Fruit fly (Drosophila melanogaster) whole organism, embryonic: ENCODE results near the gene CG15894.
A peak's percentile ranks its signal among the peaks of the same experiment; 100 is the strongest.

Experiments
- Antp ChIP-seq: fragments of 200-800 bp; sonication (Bioruptor generic); optimal IDR thresholded peaks from 3 replicates; lab custom pipeline; 2016; ENCODE audit warnings: missing biosample characterization, missing genetic modification characterization
- B-H2 ChIP-seq: fragments of 200-800 bp; sonication (Bioruptor generic); optimal IDR thresholded peaks from 2 replicates; lab custom pipeline; 2018; ENCODE audit warnings: missing biosample characterization, mild to moderate bottlenecking, missing genetic modification characterization
- CG11456 ChIP-seq: fragments of 200-800 bp; sonication (Bioruptor generic); IDR thresholded peaks from 3 replicates; pipeline ENCODE4 v1.3.6; 2022; ENCODE audit warnings: missing biosample characterization, missing genetic modification characterization
- CG12942 ChIP-seq: fragments of 200-800 bp; sonication (Bioruptor generic); optimal IDR thresholded peaks from 3 replicates; lab custom pipeline; 2016; ENCODE audit warnings: missing biosample characterization, missing genetic modification characterization
- CG13424 ChIP-seq: fragments of 200-800 bp; sonication (Bioruptor generic); optimal IDR thresholded peaks from 2 replicates; lab custom pipeline; 2019; ENCODE audit warnings: missing biosample characterization, mild to moderate bottlenecking, missing genetic modification characterization, moderate library complexity
- CG14860 ChIP-seq: fragments of 200-800 bp; sonication (Bioruptor generic); IDR thresholded peaks from 3 replicates; pipeline ENCODE4 v1.3.6; 2022; ENCODE audit warnings: missing biosample characterization, missing genetic modification characterization; ENCODE audit not compliant: partially characterized antibody
- CG15601 ChIP-seq: fragments of 200-800 bp; sonication (Bioruptor generic); optimal IDR thresholded peaks from 3 replicates; lab custom pipeline; 2019; ENCODE audit warnings: missing biosample characterization, mild to moderate bottlenecking, missing genetic modification characterization, moderate library complexity
- CG17385 ChIP-seq: fragments of 200-800 bp; sonication (Bioruptor generic); optimal IDR thresholded peaks from 3 replicates; lab custom pipeline; 2018; ENCODE audit warnings: missing biosample characterization, mild to moderate bottlenecking, missing genetic modification characterization
- CG18262 ChIP-seq: fragments of 200-800 bp; optimal IDR thresholded peaks from 3 replicates; lab custom pipeline; 2019; ENCODE audit warnings: missing biosample characterization, mild to moderate bottlenecking, missing genetic modification characterization, moderate library complexity
- CG2889 ChIP-seq: fragments of 200-800 bp; sonication (Bioruptor generic); IDR thresholded peaks from 3 replicates; pipeline ENCODE4 v1.3.6; 2022; ENCODE audit warnings: missing biosample characterization, missing genetic modification characterization
- CG31224 ChIP-seq: fragments of 200-800 bp; sonication (Bioruptor generic); IDR thresholded peaks from 2 replicates; pipeline ENCODE4 v1.3.6; 2022; ENCODE audit warnings: missing biosample characterization, missing genetic modification characterization
- CG32532 ChIP-seq: fragments of 200-800 bp; sonication (Bioruptor generic); IDR thresholded peaks from 2 replicates; pipeline ENCODE4 v1.3.6; 2022; ENCODE audit warnings: missing biosample characterization, missing genetic modification characterization
- CG3281 ChIP-seq: fragments of 200-800 bp; sonication (Bioruptor generic); optimal IDR thresholded peaks from 3 replicates; lab custom pipeline; 2017; ENCODE audit warnings: missing biosample characterization, mild to moderate bottlenecking, missing genetic modification characterization
- CG34376 ChIP-seq: fragments of 200-800 bp; sonication (Bioruptor generic); optimal IDR thresholded peaks from 2 replicates; lab custom pipeline; 2018; ENCODE audit warnings: missing biosample characterization, mild to moderate bottlenecking, missing genetic modification characterization
- CG5245 ChIP-seq: fragments of 200-800 bp; sonication (Bioruptor generic); optimal IDR thresholded peaks from 3 replicates; lab custom pipeline; 2016; ENCODE audit warnings: missing biosample characterization, missing genetic modification characterization
- CG6175 ChIP-seq: fragments of 200-800 bp; sonication (Bioruptor generic); IDR thresholded peaks from 3 replicates; pipeline ENCODE4 v1.3.6; 2022; ENCODE audit warnings: missing biosample characterization, missing genetic modification characterization
- CG6254 ChIP-seq: fragments of 200-800 bp; sonication (Bioruptor generic); optimal IDR thresholded peaks from 3 replicates; lab custom pipeline; 2017; ENCODE audit warnings: mild to moderate bottlenecking, missing biosample characterization, missing genetic modification reagents, missing genetic modification characterization
- CG7556 ChIP-seq: fragments of 200-800 bp; sonication (Bioruptor generic); optimal IDR thresholded peaks from 2 replicates; lab custom pipeline; 2017; ENCODE audit warnings: missing biosample characterization, mild to moderate bottlenecking, missing genetic modification characterization
- CG7786 ChIP-seq: fragments of 200-800 bp; sonication (Bioruptor generic); optimal IDR thresholded peaks from 2 replicates; lab custom pipeline; 2016; ENCODE audit warnings: missing biosample characterization, missing genetic modification characterization
- CG8388 ChIP-seq: fragments of 200-800 bp; sonication (Bioruptor generic); optimal IDR thresholded peaks from 2 replicates; lab custom pipeline; 2019; ENCODE audit warnings: missing biosample characterization, mild to moderate bottlenecking, missing genetic modification characterization, moderate library complexity
- D19A ChIP-seq: fragments of 200-800 bp; optimal IDR thresholded peaks from 3 replicates; lab custom pipeline; 2019; ENCODE audit warnings: missing biosample characterization, mild to moderate bottlenecking, missing genetic modification characterization, moderate library complexity
- D19B ChIP-seq: fragments of 200-800 bp; sonication (Bioruptor generic); optimal IDR thresholded peaks from 2 replicates; lab custom pipeline; 2017; ENCODE audit warnings: missing biosample characterization, mild to moderate bottlenecking, missing genetic modification characterization
- Hand ChIP-seq: fragments of 200-800 bp; sonication (Bioruptor generic); optimal IDR thresholded peaks from 2 replicates; lab custom pipeline; 2017; ENCODE audit warnings: mild to moderate bottlenecking, missing biosample characterization, missing genetic modification reagents, missing genetic modification characterization
- Med ChIP-seq: fragments of 200-800 bp; sonication (Bioruptor generic); peaks from one replicate; lab custom pipeline; 2016; ENCODE audit warnings: missing biosample characterization, missing genetic modification characterization, mild to moderate bottlenecking, inconsistent platforms, moderate library complexity
- Oli ChIP-seq: fragments of 200-800 bp; sonication (Bioruptor generic); optimal IDR thresholded peaks from 2 replicates; lab custom pipeline; 2018; ENCODE audit warnings: missing biosample characterization, mild to moderate bottlenecking, missing genetic modification characterization, moderate library complexity
- Sox102F ChIP-seq: fragments of 200-800 bp; sonication (Bioruptor generic); optimal IDR thresholded peaks from 2 replicates; lab custom pipeline; 2018; ENCODE audit warnings: missing biosample characterization, mild to moderate bottlenecking, missing genetic modification characterization, moderate library complexity
- Taf1 ChIP-seq: fragments of 200-800 bp; sonication (Bioruptor generic); IDR thresholded peaks from 2 replicates; pipeline ENCODE4 v1.3.6; 2022; ENCODE audit warnings: missing biosample characterization, missing genetic modification characterization
- Trl ChIP-seq, 3 experiments: fragments of >200 bp in 2 of 3; fragments of 200-800 bp in 1 of 3; sonication (Bioruptor generic) in 1 of 3; optimal IDR thresholded peaks; 2 replicates in 1 of 3; 3 replicates in 2 of 3; lab custom pipeline; 2016 to 2017; ENCODE audit warnings: missing biosample characterization in 1 of 3, missing genetic modification characterization in 1 of 3
- abd-A ChIP-seq: fragments of 200-800 bp; sonication (Bioruptor generic); optimal IDR thresholded peaks from 3 replicates; lab custom pipeline; 2019; ENCODE audit warnings: missing biosample characterization, mild to moderate bottlenecking, missing genetic modification characterization, moderate library complexity
- bigmax ChIP-seq: fragments of 200-800 bp; sonication (Bioruptor generic); optimal IDR thresholded peaks from 2 replicates; lab custom pipeline; 2018; ENCODE audit warnings: missing biosample characterization, mild to moderate bottlenecking, missing genetic modification characterization
- chinmo ChIP-seq: fragments of 200-800 bp; sonication (Bioruptor generic); IDR thresholded peaks from 4 replicates; pipeline ENCODE4 v1.3.6; 2022; ENCODE audit warnings: missing biosample characterization, missing genetic modification characterization; ENCODE audit not compliant: partially characterized antibody
- ci ChIP-seq: fragments of 200-800 bp; sonication (Bioruptor generic); IDR thresholded peaks from 3 replicates; pipeline ENCODE4 v1.3.6; 2022; ENCODE audit warnings: missing biosample characterization, missing genetic modification characterization
- crol ChIP-seq: fragments of 200-800 bp; sonication (Bioruptor generic); IDR thresholded peaks from 2 replicates; pipeline ENCODE4 v1.3.6; 2022; ENCODE audit warnings: missing biosample characterization, missing genetic modification characterization
- dysf ChIP-seq: fragments of 200-800 bp; sonication (Bioruptor generic); IDR thresholded peaks from 3 replicates; pipeline ENCODE4 v1.3.6; 2022; ENCODE audit warnings: missing biosample characterization, missing genetic modification characterization
- eve ChIP-seq, 2 experiments: fragments of >200 bp; optimal IDR thresholded peaks; 2 replicates each; lab custom pipeline; 2017; ENCODE audit warnings: missing biosample characterization in 2 of 2, missing genetic modification characterization in 2 of 2
- fru ChIP-seq: fragments of >200 bp; optimal IDR thresholded peaks from 2 replicates; lab custom pipeline; 2017
- hbn ChIP-seq: fragments of 200-800 bp; sonication (Bioruptor generic); IDR thresholded peaks from 2 replicates; pipeline ENCODE4 v1.3.6; 2022; ENCODE audit warnings: missing biosample characterization, missing genetic modification characterization; ENCODE audit not compliant: partially characterized antibody
- ken ChIP-seq: fragments of 200-800 bp; sonication (Bioruptor generic); IDR thresholded peaks from 3 replicates; pipeline ENCODE4 v1.3.6; 2022; ENCODE audit warnings: missing biosample characterization, missing genetic modification characterization
- kni ChIP-seq: fragments of 200-800 bp; sonication (Bioruptor generic); optimal IDR thresholded peaks from 3 replicates; lab custom pipeline; 2017; ENCODE audit warnings: mild to moderate bottlenecking, missing biosample characterization, missing genetic modification reagents, missing genetic modification characterization
- nerfin-1 ChIP-seq: fragments of 200-800 bp; sonication (Bioruptor generic); optimal IDR thresholded peaks from 3 replicates; lab custom pipeline; 2019; ENCODE audit warnings: missing biosample characterization, mild to moderate bottlenecking, missing genetic modification characterization, moderate library complexity
- pho ChIP-seq: fragments of 200-800 bp; sonication (Bioruptor generic); optimal IDR thresholded peaks from 2 replicates; lab custom pipeline; 2016; ENCODE audit warnings: missing biosample characterization, missing genetic modification characterization
- row ChIP-seq: fragments of 200-800 bp; sonication (Bioruptor generic); IDR thresholded peaks from 3 replicates; pipeline ENCODE4 v1.3.6; 2022; ENCODE audit warnings: missing biosample characterization, missing genetic modification characterization
- sens ChIP-seq: fragments of 200-800 bp; sonication (Bioruptor generic); peaks from one replicate; lab custom pipeline; 2016; ENCODE audit warnings: missing biosample characterization, missing genetic modification characterization
- sima ChIP-seq: fragments of 200-800 bp; sonication (Bioruptor generic); optimal IDR thresholded peaks from 2 replicates; lab custom pipeline; 2016; ENCODE audit warnings: missing biosample characterization, missing genetic modification characterization
- sisA ChIP-seq: fragments of 200-800 bp; sonication (Bioruptor generic); IDR thresholded peaks from 2 replicates; pipeline ENCODE4 v1.3.6; 2022; ENCODE audit warnings: missing biosample characterization, missing genetic modification characterization
- slbo ChIP-seq: fragments of 200-800 bp; sonication (Bioruptor generic); IDR thresholded peaks from 2 replicates; pipeline ENCODE4 v1.3.6; 2022; ENCODE audit warnings: missing biosample characterization, missing genetic modification characterization
- sob ChIP-seq: fragments of 200-800 bp; sonication (Bioruptor generic); IDR thresholded peaks from 2 replicates; pipeline ENCODE4 v1.3.6; 2022; ENCODE audit warnings: missing biosample characterization, missing genetic modification characterization
- tio ChIP-seq: fragments of 200-800 bp; sonication (Bioruptor generic); optimal IDR thresholded peaks from 2 replicates; lab custom pipeline; 2017; ENCODE audit warnings: missing biosample characterization, missing genetic modification characterization, inconsistent platforms
- z ChIP-seq: fragments of 200-800 bp; sonication (Bioruptor generic); IDR thresholded peaks from 3 replicates; pipeline ENCODE4 v1.3.6; 2022; ENCODE audit warnings: missing biosample characterization, missing genetic modification characterization

Gene CG15894

dm6 chrX:6338738-6339614 lies 30.0 kb downstream of the CG15894 start (continued):
- no peak for TF ChIP-seq CG14860 (GFP tag; lab: Robert Waterston, UW)
- no peak for TF ChIP-seq fru (lab: Kevin White, UChicago)
- no peak for TF ChIP-seq chinmo (GFP tag; lab: Robert Waterston, UW)
- no peak for TF ChIP-seq z (GFP tag; lab: Robert Waterston, UW)
- peak; percentile 15 for TF ChIP-seq CG6254
- peak; percentile 18 for TF ChIP-seq abd-A (tag; lab: Kevin White, UChicago)
- no peak for TF ChIP-seq Taf1 (GFP tag; lab: Robert Waterston, UW)
- peak; percentile 54 for TF ChIP-seq CG7556
- no peak for TF ChIP-seq D19A (tag; lab: Kevin White, UChicago)
- TF ChIP-seq slbo, result peak; percentile 55
- peak; percentile 35 for TF ChIP-seq Sox102F (GFP tag; lab: Kevin White, UChicago)
- TF ChIP-seq CG17385 (GFP tag; lab: Kevin White, UChicago), result no peak
- peak; percentile 21 for TF ChIP-seq CG13424 (tag; lab: Kevin White, UChicago)
- no peak for TF ChIP-seq CG15601
- TF ChIP-seq sima (GFP tag; lab: Kevin White, UChicago), result no peak
- TF ChIP-seq Med (GFP tag; lab: Kevin White, UChicago), result peak; percentile 79
- no peak for TF ChIP-seq sob
- TF ChIP-seq Trl (optimal IDR thresholded peaks at IDR 0.05; lab: Kevin White, UChicago), result peak; percentile 50 to 72
- TF ChIP-seq Trl (GFP tag; optimal IDR thresholded peaks at IDR 0.05; lab: Kevin White, UChicago), result no peak
- peak; percentile 66 for TF ChIP-seq sens (GFP tag; lab: Kevin White, UChicago)
- peak; percentile 1 for TF ChIP-seq CG34376
- 0 out of 3 replicates have a peak, but pooled peaks have one; percentile 39 for TF ChIP-seq CG11456 (GFP tag; lab: Robert Waterston, UW)
- peak; percentile 27 for TF ChIP-seq Hand (GFP tag; lab: Kevin White, UChicago)
- no peak for TF ChIP-seq CG5245 (GFP tag; lab: Kevin White, UChicago)
- TF ChIP-seq nerfin-1 (tag; lab: Kevin White, UChicago), result no peak
- TF ChIP-seq CG32532 (GFP tag; lab: Robert Waterston, UW), result peak; percentile 46; the same call in 1 of the 2 replicates
- TF ChIP-seq Oli, result peak; percentile 18
- TF ChIP-seq CG18262 (tag; lab: Kevin White, UChicago), result peak; percentile 31
- 0 out of 3 replicates have a peak, but pooled peaks have one; percentile 46 for TF ChIP-seq dysf (GFP tag; lab: Robert Waterston, UW)
- TF ChIP-seq crol (GFP tag; lab: Robert Waterston, UW), result peak; percentile 76
- no peak for TF ChIP-seq CG2889 (GFP tag; lab: Robert Waterston, UW)
- TF ChIP-seq CG8388, result no peak
- TF ChIP-seq CG3281 (GFP tag; lab: Kevin White, UChicago), result no peak
- no peak for TF ChIP-seq bigmax
- TF ChIP-seq B-H2 (GFP tag; lab: Kevin White, UChicago), result no peak
- TF ChIP-seq pho (GFP tag; lab: Kevin White, UChicago), result peak; percentile 25
- TF ChIP-seq CG7786 (GFP tag; lab: Kevin White, UChicago), result peak; percentile 31
- no peak for TF ChIP-seq CG31224
- no peak for TF ChIP-seq hbn (GFP tag; lab: Robert Waterston, UW)
- no peak for TF ChIP-seq ci (GFP tag; lab: Robert Waterston, UW)
- TF ChIP-seq Antp (GFP tag; lab: Kevin White, UChicago), result peak; percentile 28
- peak; percentile 42; the same call in 1 of the 2 replicates for TF ChIP-seq sisA (GFP tag; lab: Robert Waterston, UW)
- no peak for TF ChIP-seq CG12942 (GFP tag; lab: Kevin White, UChicago)
- TF ChIP-seq eve (GFP tag; optimal IDR thresholded peaks at IDR 0.05; lab: Kevin White, UChicago), result peak in 1 of 2 experiments; percentile 66
- TF ChIP-seq D19B (GFP tag; lab: Kevin White, UChicago), result no peak
- no peak for TF ChIP-seq kni (GFP tag; lab: Kevin White, UChicago)
- no peak for TF ChIP-seq ken (GFP tag; lab: Robert Waterston, UW)
- TF ChIP-seq row (GFP tag; lab: Robert Waterston, UW), result peak; percentile 40; the same call in 1 of the 3 replicates
- peak; percentile 11 for TF ChIP-seq tio (GFP tag; lab: Kevin White, UChicago)
- TF ChIP-seq CG6175 (GFP tag; lab: Robert Waterston, UW), result no peak
